Worm (Caenorhabditis elegans) whole organism, L1 larva: ENCODE data around the gene slc-36.5.

ENCODE experiments used
- C04F5.9 ChIP-seq: sonication (generic microtip); optimal IDR thresholded peaks from 2 replicates; lab custom pipeline; 2016; ENCODE audit warnings: missing genetic modification characterization, missing compliant biosample characterization
- C16A3.4 ChIP-seq: fragments of 150-350 bp; optimal IDR thresholded peaks from 2 replicates; lab custom pipeline; 2014; ENCODE audit warnings: missing biosample characterization, missing genetic modification characterization
- Y116A8C.19 ChIP-seq: sonication (generic microtip); optimal IDR thresholded peaks from 2 replicates; lab custom pipeline; 2016; ENCODE audit warnings: missing compliant biosample characterization, missing genetic modification characterization, borderline replicate concordance
- alr-1 ChIP-seq: fragments of 200-800 bp; sonication (Bioruptor generic); optimal IDR thresholded peaks from 2 replicates; lab custom pipeline; 2018; ENCODE audit warnings: borderline replicate concordance, mild to moderate bottlenecking, missing genetic modification characterization, missing compliant biosample characterization
- blmp-1 ChIP-seq: fragments of 150-350 bp; optimal IDR thresholded peaks from 2 replicates; lab custom pipeline; 2014; ENCODE audit warnings: missing biosample characterization, missing genetic modification characterization
- ceh-8 ChIP-seq: fragments of 200-800 bp; sonication (Bioruptor generic); optimal IDR thresholded peaks from 2 replicates; lab custom pipeline; 2018; ENCODE audit warnings: mild to moderate bottlenecking, missing genetic modification characterization, moderate library complexity, missing compliant biosample characterization
- ceh-82 ChIP-seq, 3 experiments: fragments of 150-350 bp in 1 of 3; sonication (generic microtip) in 2 of 3; optimal IDR thresholded peaks; 2 replicates each; lab custom pipeline; 2014 to 2017; ENCODE audit warnings: missing biosample characterization in 3 of 3, missing genetic modification characterization in 3 of 3
- dpl-1 ChIP-seq, 3 experiments: fragments of 150-350 bp in 2 of 3; sonication (generic microtip) in 1 of 3; optimal IDR thresholded peaks; 2 replicates each; lab custom pipeline; 2014 to 2017; ENCODE audit warnings: missing biosample characterization in 3 of 3, missing genetic modification characterization in 3 of 3, missing genetic modification reagents in 3 of 3
- dsc-1 ChIP-seq: sonication (generic microtip); optimal IDR thresholded peaks from 2 replicates; lab custom pipeline; 2016; ENCODE audit warnings: mild to moderate bottlenecking, missing genetic modification characterization, missing compliant biosample characterization
- efl-1 ChIP-seq, 4 experiments: fragments of 150-350 bp; optimal IDR thresholded peaks in 3 of 4; peaks in 1 of 4; 1 replicate in 1 of 4; 2 replicates in 3 of 4; lab custom pipeline; 2014; ENCODE audit warnings: missing biosample characterization in 2 of 4, missing genetic modification characterization in 2 of 4, missing genetic modification reagents in 2 of 4
- egl-27 ChIP-seq, 2 experiments: fragments of 150-350 bp in 1 of 2; sonication (generic microtip); optimal IDR thresholded peaks; 3 replicates each; lab custom pipeline; 2017 to 2018; ENCODE audit warnings: missing biosample characterization in 2 of 2, missing genetic modification characterization in 2 of 2, missing genetic modification reagents in 2 of 2
- elt-2 ChIP-seq: sonication (generic microtip); optimal IDR thresholded peaks from 2 replicates; lab custom pipeline; 2016; ENCODE audit warnings: missing genetic modification characterization, mild to moderate bottlenecking, inconsistent platforms, missing compliant biosample characterization, missing genetic modification reagents
- elt-3 ChIP-seq, 6 experiments: fragments of 150-350 bp in 1 of 6; sonication (generic microtip); optimal IDR thresholded peaks; 2 replicates each; lab custom pipeline; 2017 to 2018; ENCODE audit warnings: missing biosample characterization in 6 of 6, missing genetic modification characterization in 6 of 6, inconsistent platforms in 1 of 6
- fkh-4 ChIP-seq: sonication (generic microtip); optimal IDR thresholded peaks from 2 replicates; lab custom pipeline; 2016; ENCODE audit warnings: missing compliant biosample characterization, missing genetic modification characterization, borderline replicate concordance
- fkh-8 ChIP-seq: sonication (generic microtip); optimal IDR thresholded peaks from 2 replicates; lab custom pipeline; 2016; ENCODE audit warnings: mild to moderate bottlenecking, missing genetic modification characterization, missing compliant biosample characterization
- grh-1 ChIP-seq: fragments of 200-800 bp; sonication (Bioruptor generic); IDR thresholded peaks from 2 replicates; pipeline ENCODE4 v1.3.6; 2022; ENCODE audit warnings: missing genetic modification reagents, missing genetic modification characterization, missing compliant biosample characterization
- hpl-2 ChIP-seq: fragments of 150-350 bp; optimal IDR thresholded peaks from 2 replicates; lab custom pipeline; 2014; ENCODE audit warnings: missing biosample characterization, missing genetic modification reagents, missing genetic modification characterization
- irx-1 ChIP-seq: sonication (generic microtip); optimal IDR thresholded peaks from 2 replicates; lab custom pipeline; 2016; ENCODE audit warnings: missing genetic modification characterization, missing compliant biosample characterization
- jun-1 ChIP-seq: fragments of 150-350 bp; optimal IDR thresholded peaks from 2 replicates; lab custom pipeline; 2014; ENCODE audit warnings: missing biosample characterization, missing genetic modification reagents, missing genetic modification characterization
- lin-14 ChIP-seq: fragments of 200-800 bp; sonication (Bioruptor generic); optimal IDR thresholded peaks from 2 replicates; lab custom pipeline; 2018; ENCODE audit warnings: mild to moderate bottlenecking, missing genetic modification characterization, moderate library complexity, missing compliant biosample characterization
- lin-35 ChIP-seq, 2 experiments: fragments of 150-350 bp; optimal IDR thresholded peaks; 2 replicates each; lab custom pipeline; 2014; ENCODE audit warnings: missing biosample characterization in 2 of 2, missing genetic modification characterization in 2 of 2, missing genetic modification reagents in 2 of 2
- lir-3 ChIP-seq: sonication (generic microtip); optimal IDR thresholded peaks from 2 replicates; lab custom pipeline; 2016; ENCODE audit warnings: mild to moderate bottlenecking, missing genetic modification characterization, moderate library complexity, missing compliant biosample characterization; ENCODE audit not compliant: poor library complexity
- lsy-2 ChIP-seq, 2 experiments: fragments of 150-350 bp; optimal IDR thresholded peaks; 2 replicates each; lab custom pipeline; 2014; ENCODE audit warnings: missing biosample characterization in 2 of 2, missing genetic modification characterization in 2 of 2
- mdl-1 ChIP-seq, 2 experiments: fragments of 150-350 bp; optimal IDR thresholded peaks; 2 replicates each; lab custom pipeline; 2014 to 2017; ENCODE audit warnings: missing biosample characterization in 2 of 2, missing genetic modification characterization in 2 of 2, inconsistent platforms in 1 of 2
- mep-1 ChIP-seq: fragments of 150-350 bp; optimal IDR thresholded peaks from 2 replicates; lab custom pipeline; 2014; ENCODE audit warnings: missing biosample characterization, missing genetic modification characterization
- nhr-12 ChIP-seq: sonication (generic microtip); optimal IDR thresholded peaks from 2 replicates; lab custom pipeline; 2017; ENCODE audit warnings: missing biosample characterization, missing genetic modification characterization
- nhr-19 ChIP-seq: fragments of 200-800 bp; sonication (Bioruptor generic); conservative IDR thresholded peaks from 2 replicates; pipeline ENCODE4 v1.3.6; 2022; ENCODE audit warnings: missing genetic modification characterization, missing compliant biosample characterization
- nhr-20 ChIP-seq: sonication (generic microtip); optimal IDR thresholded peaks from 2 replicates; lab custom pipeline; 2016; ENCODE audit warnings: mild to moderate bottlenecking, missing genetic modification characterization, missing compliant biosample characterization
- nhr-47 ChIP-seq: sonication (generic microtip); optimal IDR thresholded peaks from 2 replicates; lab custom pipeline; 2016; ENCODE audit warnings: mild to moderate bottlenecking, missing genetic modification characterization, moderate library complexity, missing compliant biosample characterization
- nhr-71 ChIP-seq: sonication (generic microtip); optimal IDR thresholded peaks from 2 replicates; lab custom pipeline; 2016; ENCODE audit warnings: mild to moderate bottlenecking, missing genetic modification characterization, moderate library complexity, missing compliant biosample characterization
- nhr-77 ChIP-seq: fragments of 150-350 bp; optimal IDR thresholded peaks from 2 replicates; lab custom pipeline; 2014; ENCODE audit warnings: missing biosample characterization, missing genetic modification characterization
- nhr-85 ChIP-seq: sonication (generic microtip); peaks from one replicate; lab custom pipeline; 2016; ENCODE audit warnings: missing genetic modification characterization, inconsistent platforms, missing compliant biosample characterization
- nhr-90 ChIP-seq: sonication (generic microtip); optimal IDR thresholded peaks from 2 replicates; lab custom pipeline; 2016; ENCODE audit warnings: mild to moderate bottlenecking, missing genetic modification characterization, missing compliant biosample characterization; ENCODE audit not compliant: poor library complexity
- pag-3 ChIP-seq: sonication (generic microtip); optimal IDR thresholded peaks from 2 replicates; lab custom pipeline; 2017; ENCODE audit warnings: missing genetic modification characterization, mild to moderate bottlenecking, missing compliant biosample characterization, antibody characterized with exemption, borderline replicate concordance; ENCODE audit not compliant: insufficient read depth
- pax-3 ChIP-seq: fragments of 200-800 bp; sonication (Bioruptor generic); optimal IDR thresholded peaks from 2 replicates; lab custom pipeline; 2018; ENCODE audit warnings: mild to moderate bottlenecking, missing genetic modification characterization, moderate library complexity, missing compliant biosample characterization
- rnt-1 ChIP-seq: sonication (generic microtip); optimal IDR thresholded peaks from 2 replicates; lab custom pipeline; 2016; ENCODE audit warnings: mild to moderate bottlenecking, missing genetic modification characterization, moderate library complexity, missing compliant biosample characterization
- snu-23 ChIP-seq: sonication (generic microtip); optimal IDR thresholded peaks from 2 replicates; lab custom pipeline; 2016; ENCODE audit warnings: missing genetic modification characterization, missing compliant biosample characterization
- tbx-2 ChIP-seq: sonication (generic microtip); optimal IDR thresholded peaks from 2 replicates; lab custom pipeline; 2016; ENCODE audit warnings: missing genetic modification characterization, missing compliant biosample characterization
- unc-130 ChIP-seq: fragments of 150-350 bp; optimal IDR thresholded peaks from 2 replicates; lab custom pipeline; 2017; ENCODE audit warnings: missing biosample characterization, missing genetic modification characterization, inconsistent platforms
- unc-30 ChIP-seq: sonication (generic microtip); optimal IDR thresholded peaks from 2 replicates; lab custom pipeline; 2017; ENCODE audit warnings: missing biosample characterization, missing genetic modification characterization
- unc-86 ChIP-seq: sonication (generic microtip); optimal IDR thresholded peaks from 2 replicates; lab custom pipeline; 2016; ENCODE audit warnings: missing genetic modification characterization, missing compliant biosample characterization
- vab-15 ChIP-seq: sonication (generic microtip); optimal IDR thresholded peaks from 2 replicates; lab custom pipeline; 2017; ENCODE audit warnings: missing genotype, mild to moderate bottlenecking, missing genetic modification characterization, missing compliant biosample characterization
- ztf-4 ChIP-seq: fragments of 150-350 bp; optimal IDR thresholded peaks from 2 replicates; lab custom pipeline; 2014; ENCODE audit warnings: missing biosample characterization, missing genetic modification characterization

slc-36.5 gene

DNA sequence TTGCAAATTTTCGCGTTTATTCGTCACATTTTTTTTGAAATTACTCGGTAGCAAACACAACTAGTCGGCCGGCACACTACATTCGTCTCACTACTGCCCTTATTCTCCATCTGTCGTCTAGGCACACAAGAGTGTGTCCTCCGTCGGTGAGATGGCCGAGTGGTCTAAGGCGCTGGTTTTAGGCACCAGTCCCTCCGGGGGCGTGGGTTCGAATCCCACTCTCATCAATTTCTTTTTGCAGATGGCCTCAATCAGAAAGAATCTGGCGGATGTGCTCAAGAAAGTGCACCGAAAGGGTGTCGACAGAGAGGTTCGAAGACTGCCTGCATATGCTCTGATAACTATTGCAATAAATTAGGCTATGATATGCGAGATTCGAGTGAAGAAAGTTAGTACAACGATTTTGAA is 23.8 kb downstream of the slc-36.5 start (continued):
- TF ChIP-seq nhr-77 (tag; lab: Kevin White, UChicago) (peak; percentile 75), fkh-8 (tag; lab: Kevin White, UChicago) (peak; percentile 74), vab-15 (tag; lab: Kevin White, UChicago) (peak; percentile 22), elt-2 (tag; lab: Kevin White, UChicago) (peak; percentile 30), unc-30 (tag; lab: Kevin White, UChicago) (no peak), jun-1 (tag; lab: Kevin White, UChicago) (peak; percentile 65), alr-1 (no peak), tbx-2 (peak; percentile 65)

DNA sequence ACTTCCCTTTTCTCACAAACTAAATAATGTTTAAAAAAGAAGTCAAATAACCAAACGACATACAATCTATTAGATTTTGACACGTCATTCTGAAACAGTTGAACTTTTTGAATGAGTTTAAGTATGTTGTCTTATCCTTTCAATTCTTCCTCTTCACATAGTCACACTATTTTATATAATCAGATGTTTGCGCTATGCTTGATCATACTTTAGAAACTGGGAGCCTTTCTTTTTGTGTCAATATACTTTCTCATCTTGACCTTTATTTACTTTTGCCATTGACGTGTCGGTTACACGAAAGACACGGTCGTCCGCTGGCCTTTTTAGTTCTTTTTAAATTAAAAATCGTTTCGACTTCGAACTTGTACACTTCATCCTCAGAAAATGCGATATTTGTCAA is 24.9 kb downstream of the slc-36.5 start, which contains the start of gene C04A2.15:
Gene C04A2.15 (plus strand): TSS at position 299 of the 400 bp plus-strand sequence.
- no peak for TF ChIP-seq ceh-82 (tag; optimal IDR thresholded peaks at IDR 0.05; lab: Kevin White, UChicago)
- peak; percentile 34 for TF ChIP-seq lin-14 (GFP tag; lab: Kevin White, UChicago)
- no peak for TF ChIP-seq dsc-1 (tag; lab: Kevin White, UChicago)

DNA sequence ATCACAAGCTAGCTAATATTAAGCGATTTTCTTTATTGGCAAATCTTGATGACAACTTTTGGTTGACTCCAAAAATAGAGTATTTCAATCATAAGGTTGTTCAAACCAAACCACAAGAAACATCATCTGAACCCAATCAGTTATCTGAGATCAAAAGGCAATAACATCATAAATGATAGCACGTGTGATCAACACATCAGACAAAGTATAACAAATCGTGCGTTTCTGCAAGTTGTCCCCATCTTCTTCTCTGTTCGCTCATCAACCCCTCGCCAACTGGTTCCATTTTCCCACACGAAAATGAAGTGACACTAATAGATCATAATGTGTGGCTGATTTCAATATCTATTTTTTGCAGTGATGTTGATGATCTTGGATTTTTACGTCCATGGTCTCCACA is 27.5 kb downstream of the slc-36.5 start:
- TF ChIP-seq nhr-19 (GFP tag; lab: Robert Waterston, UW), result peak; percentile 63
- TF ChIP-seq nhr-12 (tag; lab: Kevin White, UChicago), result no peak
- peak; percentile 86 for TF ChIP-seq blmp-1 (tag; lab: Kevin White, UChicago)
- TF ChIP-seq pag-3 (tag; lab: Kevin White, UChicago), result no peak
- peak; percentile 6 for TF ChIP-seq nhr-47 (tag; lab: Kevin White, UChicago)
- no peak for TF ChIP-seq hpl-2 (GFP tag; lab: Kevin White, UChicago)
- peak in 1 of 2 experiments; percentile 31 for TF ChIP-seq lsy-2 (tag; optimal IDR thresholded peaks at IDR 0.05; lab: Kevin White, UChicago)
- no peak for TF ChIP-seq fkh-4 (tag; lab: Kevin White, UChicago)
- peak in 3 of 6 experiments; percentile 7 to 93 (median 81) for TF ChIP-seq elt-3 (tag; optimal IDR thresholded peaks at IDR 0.05; lab: Kevin White, UChicago)
- TF ChIP-seq efl-1 (optimal IDR thresholded peaks at IDR 0.05; lab: Kevin White, UChicago), result no peak
- peak in 1 of 2 experiments; percentile 92 for TF ChIP-seq efl-1 (GFP tag; optimal IDR thresholded peaks at IDR 0.05 in 1 of 2; lab: Kevin White, UChicago)
- peak; percentile 34 for TF ChIP-seq C16A3.4 (tag; lab: Kevin White, UChicago)
- peak; percentile 60 for TF ChIP-seq ztf-4 (tag; lab: Kevin White, UChicago)
- TF ChIP-seq vab-15 (tag; lab: Kevin White, UChicago), result peak; percentile 82
- TF ChIP-seq mep-1 (tag; lab: Kevin White, UChicago), result peak; percentile 3
- peak; percentile 79 for TF ChIP-seq nhr-20 (tag; lab: Kevin White, UChicago)
- no peak for TF ChIP-seq unc-86 (tag; lab: Kevin White, UChicago)
- peak; percentile 42; the same call in 1 of the 2 replicates for TF ChIP-seq grh-1 (GFP tag; lab: Robert Waterston, UW)
- peak; percentile 74 for TF ChIP-seq lin-14 (GFP tag; lab: Kevin White, UChicago)
- TF ChIP-seq alr-1, result no peak
- no peak for TF ChIP-seq Y116A8C.19 (tag; lab: Kevin White, UChicago)
- peak in 1 of 2 experiments; percentile 81 for TF ChIP-seq mdl-1 (tag; optimal IDR thresholded peaks at IDR 0.05; lab: Kevin White, UChicago)
- TF ChIP-seq C04F5.9 (tag; lab: Kevin White, UChicago), result no peak
- peak; percentile 15 for TF ChIP-seq rnt-1 (tag; lab: Kevin White, UChicago)
- TF ChIP-seq dpl-1 (GFP tag; optimal IDR thresholded peaks at IDR 0.05; lab: Kevin White, UChicago), result peak in 1 of 3 experiments; percentile 37
- peak; percentile 78 for TF ChIP-seq unc-130 (tag; lab: Kevin White, UChicago)
- TF ChIP-seq lir-3, result peak; percentile 24
- peak; percentile 13 for TF ChIP-seq nhr-90 (tag; lab: Kevin White, UChicago)
- peak; percentile 59 for TF ChIP-seq snu-23 (GFP tag; lab: Kevin White, UChicago)
- TF ChIP-seq egl-27 (tag; optimal IDR thresholded peaks at IDR 0.05; lab: Kevin White, UChicago), result peak; percentile 48 to 71
- TF ChIP-seq irx-1 (tag; lab: Kevin White, UChicago), result no peak
- TF ChIP-seq pax-3 (tag; lab: Kevin White, UChicago), result no peak
- peak; percentile 84 for TF ChIP-seq nhr-71 (tag; lab: Kevin White, UChicago)
- TF ChIP-seq nhr-85, result peak; percentile 94
- peak; percentile 63 for TF ChIP-seq tbx-2
- peak in 1 of 2 experiments; percentile 73 for TF ChIP-seq lin-35 (GFP tag; optimal IDR thresholded peaks at IDR 0.05; lab: Kevin White, UChicago)
- TF ChIP-seq unc-30 (tag; lab: Kevin White, UChicago), result no peak
- no peak for TF ChIP-seq ceh-8
